Fruit fly (Drosophila melanogaster) whole organism, embryonic: ENCODE data around the gene ND-SGDH.
A peak's percentile ranks its signal among the peaks of the same experiment; 100 is the strongest.

Source experiments
- Atf3 ChIP-seq: fragments of 200-800 bp; sonication (Bioruptor generic); optimal IDR thresholded peaks from 3 replicates; lab custom pipeline; 2016; ENCODE audit warnings: missing biosample characterization, missing genetic modification characterization
- Bgb ChIP-seq: fragments of 200-800 bp; sonication (Bioruptor generic); IDR thresholded peaks from 2 replicates; pipeline ENCODE4 v1.3.6; 2022; ENCODE audit warnings: missing biosample characterization, missing genetic modification characterization; ENCODE audit not compliant: partially characterized antibody
- CG10267 ChIP-seq: fragments of 200-800 bp; sonication (Bioruptor generic); optimal IDR thresholded peaks from 2 replicates; lab custom pipeline; 2018; ENCODE audit warnings: missing biosample characterization, mild to moderate bottlenecking, missing genetic modification characterization, moderate library complexity
- CG12299 ChIP-seq: fragments of 200-800 bp; sonication (Bioruptor generic); optimal IDR thresholded peaks from 2 replicates; lab custom pipeline; 2018; ENCODE audit warnings: missing biosample characterization, mild to moderate bottlenecking, missing genetic modification characterization
- CG15011 ChIP-seq: fragments of 200-800 bp; sonication (Bioruptor generic); optimal IDR thresholded peaks from 3 replicates; lab custom pipeline; 2018; ENCODE audit warnings: missing biosample characterization, mild to moderate bottlenecking, missing genetic modification characterization
- CG17186 ChIP-seq: fragments of 200-800 bp; sonication (Bioruptor generic); optimal IDR thresholded peaks from 3 replicates; lab custom pipeline; 2017; ENCODE audit warnings: missing biosample characterization, missing genetic modification reagents, missing genetic modification characterization
- CG17802 ChIP-seq: fragments of 200-800 bp; sonication (Bioruptor generic); optimal IDR thresholded peaks from 2 replicates; lab custom pipeline; 2018; ENCODE audit warnings: missing biosample characterization, mild to moderate bottlenecking, missing genetic modification characterization, moderate library complexity
- CG2199 ChIP-seq: fragments of 200-800 bp; sonication (Bioruptor generic); IDR thresholded peaks from 3 replicates; pipeline ENCODE4 v1.3.6; 2022; ENCODE audit warnings: missing biosample characterization, missing genetic modification characterization
- CG2678 ChIP-seq: fragments of 200-800 bp; sonication (Bioruptor generic); optimal IDR thresholded peaks from 3 replicates; lab custom pipeline; 2019; ENCODE audit warnings: missing biosample characterization, mild to moderate bottlenecking, missing genetic modification characterization, moderate library complexity
- CG3726 ChIP-seq: fragments of 200-800 bp; sonication (Bioruptor generic); IDR thresholded peaks from 3 replicates; pipeline ENCODE4, ENCODE4 v1.3.6; 2022; ENCODE audit warnings: missing biosample characterization, missing genetic modification characterization
- Dbx ChIP-seq: fragments of 200-800 bp; sonication (Bioruptor generic); IDR thresholded peaks from 3 replicates; pipeline ENCODE4 v1.3.6; 2022; ENCODE audit warnings: missing biosample characterization, missing genetic modification characterization
- Dip2 ChIP-seq: fragments of 200-800 bp; sonication (Bioruptor generic); IDR thresholded peaks from 2 replicates; pipeline ENCODE4 v1.3.6; 2022; ENCODE audit warnings: missing biosample characterization, missing genetic modification characterization
- Drgx ChIP-seq: fragments of 200-800 bp; sonication (Bioruptor generic); IDR thresholded peaks from 2 replicates; pipeline ENCODE4 v1.3.6; 2022; ENCODE audit warnings: missing biosample characterization, missing genetic modification characterization
- Elba2 ChIP-seq: fragments of 200-800 bp; sonication (Bioruptor generic); optimal IDR thresholded peaks from 3 replicates; lab custom pipeline; 2016; ENCODE audit warnings: missing biosample characterization, missing genetic modification characterization
- HLH3B ChIP-seq: fragments of 200-800 bp; sonication (Bioruptor generic); IDR thresholded peaks from 2 replicates; pipeline ENCODE4 v1.3.6; 2022; ENCODE audit warnings: missing biosample characterization, missing genetic modification characterization
- Kr ChIP-seq: fragments of 200-800 bp; sonication (Bioruptor generic); optimal IDR thresholded peaks from 2 replicates; lab custom pipeline; 2017; ENCODE audit warnings: missing biosample characterization, mild to moderate bottlenecking, missing genetic modification characterization
- Lpt ChIP-seq: fragments of >200 bp; optimal IDR thresholded peaks from 2 replicates; lab custom pipeline; 2018; ENCODE audit warnings: missing biosample characterization, missing genetic modification characterization
- Nf-YB ChIP-seq: fragments of 200-800 bp; sonication (Bioruptor generic); optimal IDR thresholded peaks from 3 replicates; lab custom pipeline; 2019; ENCODE audit warnings: missing biosample characterization, mild to moderate bottlenecking, missing genetic modification characterization, moderate library complexity
- Oaz ChIP-seq: fragments of 200-800 bp; sonication (Bioruptor generic); IDR thresholded peaks from 2 replicates; pipeline ENCODE4 v1.3.6; 2022; ENCODE audit warnings: missing biosample characterization, missing genetic modification characterization
- Side ChIP-seq: fragments of 200-800 bp; sonication (Bioruptor generic); optimal IDR thresholded peaks from 2 replicates; lab custom pipeline; 2016; ENCODE audit warnings: missing biosample characterization, missing genetic modification characterization
- abd-A ChIP-seq: fragments of 200-800 bp; sonication (Bioruptor generic); optimal IDR thresholded peaks from 3 replicates; lab custom pipeline; 2019; ENCODE audit warnings: missing biosample characterization, mild to moderate bottlenecking, missing genetic modification characterization, moderate library complexity
- ato ChIP-seq: fragments of 200-800 bp; sonication (Bioruptor generic); IDR thresholded peaks from 2 replicates; pipeline ENCODE4 v1.3.6; 2022; ENCODE audit warnings: missing biosample characterization, missing genetic modification characterization; ENCODE audit not compliant: partially characterized antibody
- bbx ChIP-seq: fragments of 200-800 bp; sonication (Bioruptor generic); IDR thresholded peaks from 2 replicates; pipeline ENCODE4 v1.3.6; 2022; ENCODE audit warnings: missing biosample characterization, missing genetic modification characterization; ENCODE audit not compliant: partially characterized antibody
- bowl ChIP-seq: fragments of 200-800 bp; sonication (Bioruptor generic); IDR thresholded peaks from 2 replicates; pipeline ENCODE4 v1.3.6; 2022; ENCODE audit warnings: missing biosample characterization, missing genetic modification characterization
- bsh ChIP-seq, 2 experiments: fragments of 200-800 bp; sonication (Bioruptor generic); optimal IDR thresholded peaks; 2 replicates each; lab custom pipeline; 2017 to 2018; ENCODE audit warnings: mild to moderate bottlenecking in 2 of 2, missing biosample characterization in 2 of 2, missing genetic modification characterization in 2 of 2, moderate library complexity in 1 of 2
- crp ChIP-seq, 2 experiments: fragments of 200-800 bp; sonication (Bioruptor generic); optimal IDR thresholded peaks; 2 replicates in 1 of 2; 3 replicates in 1 of 2; lab custom pipeline; 2017; ENCODE audit warnings: missing biosample characterization in 2 of 2, missing genetic modification characterization in 2 of 2, mild to moderate bottlenecking in 1 of 2, moderate library complexity in 1 of 2
- dati ChIP-seq: fragments of 200-800 bp; sonication (Bioruptor generic); IDR thresholded peaks from 2 replicates; pipeline ENCODE4 v1.3.6; 2022; ENCODE audit warnings: missing biosample characterization, missing genetic modification characterization
- esg ChIP-seq: fragments of 200-800 bp; sonication (Bioruptor generic); conservative IDR thresholded peaks from 2 replicates; pipeline ENCODE4 v1.3.6; 2022; ENCODE audit warnings: missing biosample characterization, missing genetic modification characterization
- fd3F ChIP-seq: fragments of 200-800 bp; sonication (Bioruptor generic); optimal IDR thresholded peaks from 2 replicates; lab custom pipeline; 2018; ENCODE audit warnings: missing biosample characterization, mild to moderate bottlenecking, missing genetic modification characterization, moderate library complexity
- fu2 ChIP-seq: fragments of 200-800 bp; sonication (Bioruptor generic); optimal IDR thresholded peaks from 2 replicates; lab custom pipeline; 2016; ENCODE audit warnings: missing biosample characterization, missing genetic modification characterization
- gfzf ChIP-seq: fragments of 200-800 bp; sonication (Bioruptor generic); optimal IDR thresholded peaks from 2 replicates; lab custom pipeline; 2016; ENCODE audit warnings: missing biosample characterization, mild to moderate bottlenecking, missing genetic modification characterization, moderate library complexity
- ken ChIP-seq: fragments of 200-800 bp; sonication (Bioruptor generic); IDR thresholded peaks from 3 replicates; pipeline ENCODE4 v1.3.6; 2022; ENCODE audit warnings: missing biosample characterization, missing genetic modification characterization
- knrl ChIP-seq: fragments of 200-800 bp; sonication (Bioruptor generic); IDR thresholded peaks from 3 replicates; pipeline ENCODE4 v1.3.6; 2022; ENCODE audit warnings: missing biosample characterization, missing genetic modification characterization; ENCODE audit not compliant: partially characterized antibody
- lmd ChIP-seq: fragments of 200-800 bp; sonication (Bioruptor generic); IDR thresholded peaks from 2 replicates; pipeline ENCODE4 v1.3.6; 2022; ENCODE audit warnings: missing biosample characterization, missing genetic modification characterization
- lov ChIP-seq, 2 experiments: fragments of 200-800 bp in 1 of 2; fragments of >200 bp in 1 of 2; sonication (Bioruptor generic) in 1 of 2; IDR thresholded peaks in 1 of 2; optimal IDR thresholded peaks in 1 of 2; 2 replicates in 1 of 2; 3 replicates in 1 of 2; pipeline versions ENCODE4 v1.3.6 to Lab custom; 2017 to 2022; ENCODE audit warnings: missing biosample characterization in 1 of 2, missing genetic modification characterization in 1 of 2
- mirr ChIP-seq: fragments of 200-800 bp; sonication (Bioruptor generic); optimal IDR thresholded peaks from 3 replicates; lab custom pipeline; 2018; ENCODE audit warnings: missing biosample characterization, mild to moderate bottlenecking, missing genetic modification characterization
- oc ChIP-seq: fragments of 200-800 bp; sonication (Bioruptor generic); optimal IDR thresholded peaks from 2 replicates; lab custom pipeline; 2018; ENCODE audit warnings: missing biosample characterization, mild to moderate bottlenecking, missing genetic modification characterization, moderate library complexity
- odd ChIP-seq: fragments of 200-800 bp; sonication (Bioruptor generic); optimal IDR thresholded peaks from 2 replicates; lab custom pipeline; 2017; ENCODE audit warnings: missing biosample characterization, mild to moderate bottlenecking, missing genetic modification characterization
- shn ChIP-seq: fragments of 200-800 bp; sonication (Bioruptor generic); optimal IDR thresholded peaks from 3 replicates; lab custom pipeline; 2016; ENCODE audit warnings: missing biosample characterization, missing genetic modification characterization
- stc ChIP-seq: fragments of 200-800 bp; sonication (Bioruptor generic); IDR thresholded peaks from 2 replicates; pipeline ENCODE4 v1.3.6; 2022; ENCODE audit warnings: missing biosample characterization, missing genetic modification characterization
- unc-4 ChIP-seq: fragments of 200-800 bp; sonication (Bioruptor generic); IDR thresholded peaks from 2 replicates; pipeline ENCODE4 v1.3.6; 2022; ENCODE audit warnings: missing biosample characterization, missing genetic modification characterization; ENCODE audit not compliant: partially characterized antibody

The ND-SGDH gene

DNA sequence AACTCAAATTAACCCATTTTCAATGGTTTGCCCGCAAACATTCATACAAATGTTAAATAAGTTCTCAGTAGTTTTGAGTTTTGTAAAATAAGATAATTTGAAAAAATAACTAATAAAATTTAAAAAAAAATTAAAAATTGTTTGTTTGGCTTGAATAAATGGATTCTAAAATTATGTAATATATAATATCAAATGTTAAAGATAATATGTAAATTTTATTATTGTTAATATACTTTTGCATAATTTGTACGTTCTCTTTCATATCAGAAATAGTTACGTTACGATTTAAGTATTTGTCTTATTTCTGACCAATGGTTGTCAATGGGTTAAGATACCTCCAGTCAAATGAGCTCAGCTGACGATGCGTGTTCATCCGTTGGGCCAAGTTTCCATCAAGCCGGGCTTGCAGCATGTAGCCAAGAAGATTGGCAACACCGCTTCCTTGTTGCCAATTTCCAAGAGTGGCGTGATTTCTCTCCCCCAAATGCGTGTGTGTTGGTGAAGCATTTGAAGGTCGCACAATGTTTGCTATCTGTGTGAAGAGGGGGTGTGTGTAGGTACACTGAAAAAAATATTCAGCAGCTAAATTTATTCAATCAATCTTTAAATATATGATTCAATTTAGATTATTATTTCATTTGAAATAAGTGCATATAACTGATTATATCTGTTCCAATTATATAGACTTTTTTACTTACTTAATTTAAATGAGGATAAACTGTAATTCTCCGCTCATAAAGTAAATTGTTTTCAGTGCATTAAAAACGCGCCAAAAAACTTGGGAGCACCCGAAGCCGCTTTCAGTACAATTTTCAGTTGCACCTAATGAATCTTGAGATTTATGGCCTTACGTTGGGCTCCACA, 41.4 kb downstream of the ND-SGDH start (continued):
- TF ChIP-seq mirr = no peak
- peak; percentile 23 to 30 for TF ChIP-seq bsh (GFP tag; optimal IDR thresholded peaks at IDR 0.05; lab: Kevin White, UChicago)
- TF ChIP-seq Nf-YB (GFP tag; lab: Kevin White, UChicago) = no peak
- TF ChIP-seq CG12299 (tag; lab: Kevin White, UChicago) = no peak
- no peak for TF ChIP-seq HLH3B (GFP tag; lab: Robert Waterston, UW)
- no peak for TF ChIP-seq CG17186 (GFP tag; lab: Kevin White, UChicago)
- TF ChIP-seq shn (GFP tag; lab: Kevin White, UChicago) = no peak
- no peak for TF ChIP-seq knrl (GFP tag; lab: Robert Waterston, UW)
- TF ChIP-seq CG15011 (GFP tag; lab: Kevin White, UChicago) = no peak
- no peak for TF ChIP-seq Dbx (GFP tag; lab: Robert Waterston, UW)
- TF ChIP-seq esg (GFP tag; lab: Robert Waterston, UW) = no peak
- TF ChIP-seq fu2 (GFP tag; lab: Kevin White, UChicago) = no peak
- TF ChIP-seq fd3F (GFP tag; lab: Kevin White, UChicago) = no peak
- no peak for TF ChIP-seq Side (GFP tag; lab: Kevin White, UChicago)
- peak; percentile 12 for TF ChIP-seq CG10267 (tag; lab: Kevin White, UChicago)
- TF ChIP-seq ato (GFP tag; lab: Robert Waterston, UW) = no peak
- no peak for TF ChIP-seq abd-A (tag; lab: Kevin White, UChicago)
- TF ChIP-seq lov (optimal IDR thresholded peaks at IDR 0.05; lab: Kevin White, UChicago) = no peak
- no peak for TF ChIP-seq lov (GFP tag; IDR thresholded peaks at IDR 0.05; lab: Robert Waterston, UW)
- TF ChIP-seq CG2678 (tag; lab: Kevin White, UChicago) = peak; percentile 20
- TF ChIP-seq oc (tag; lab: Kevin White, UChicago) = no peak
- TF ChIP-seq bbx (GFP tag; lab: Robert Waterston, UW) = no peak
- no peak for TF ChIP-seq lmd (GFP tag; lab: Robert Waterston, UW)
- TF ChIP-seq CG17802 (tag; lab: Kevin White, UChicago) = no peak
- TF ChIP-seq crp (GFP tag; optimal IDR thresholded peaks at IDR 0.05; lab: Kevin White, UChicago) = no peak
- TF ChIP-seq Atf3 (GFP tag; lab: Kevin White, UChicago) = no peak
- no peak for TF ChIP-seq Dip2
- no peak for TF ChIP-seq bowl
- TF ChIP-seq, all 482 proteins: peak for 73

DNA sequence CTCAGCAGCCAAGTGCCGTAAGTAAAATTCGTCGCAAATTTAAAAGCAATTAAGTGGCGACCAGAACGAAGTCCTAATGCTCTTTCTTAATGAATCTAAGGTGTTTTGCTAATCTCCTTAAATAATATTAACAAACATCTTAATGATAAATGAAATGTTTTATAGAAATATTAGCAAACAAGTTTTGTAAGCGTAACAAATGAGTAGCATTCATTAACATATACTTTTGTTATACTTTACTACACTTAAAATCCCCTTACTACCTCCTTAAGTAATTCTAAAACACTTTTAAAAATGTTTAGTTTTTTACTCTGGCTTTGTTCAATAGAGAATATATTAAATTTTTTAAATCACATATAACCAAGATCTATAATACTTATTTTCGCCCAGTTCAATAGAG, 42.4 kb downstream of the ND-SGDH start:
- TF ChIP-seq Bgb (GFP tag; lab: Robert Waterston, UW) = no peak
- TF ChIP-seq Kr (GFP tag; lab: Kevin White, UChicago) = no peak
- TF ChIP-seq stc = no peak
- no peak for TF ChIP-seq dati (GFP tag; lab: Robert Waterston, UW)
- TF ChIP-seq Lpt (GFP tag; lab: Kevin White, UChicago) = no peak
- TF ChIP-seq odd (GFP tag; lab: Kevin White, UChicago) = no peak
- no peak for TF ChIP-seq Elba2
- TF ChIP-seq Oaz (GFP tag; lab: Robert Waterston, UW) = no peak
- TF ChIP-seq unc-4 = no peak
- no peak for TF ChIP-seq Drgx (GFP tag; lab: Robert Waterston, UW)
- no peak for TF ChIP-seq CG3726 (GFP tag; lab: Robert Waterston, UW)
- no peak for TF ChIP-seq gfzf
- TF ChIP-seq CG2199 = no peak
- TF ChIP-seq ken (GFP tag; lab: Robert Waterston, UW) = no peak
